Worm (Caenorhabditis elegans): Measurements from ENCODE around the gene srt-67.

The srt-67 gene

DNA sequence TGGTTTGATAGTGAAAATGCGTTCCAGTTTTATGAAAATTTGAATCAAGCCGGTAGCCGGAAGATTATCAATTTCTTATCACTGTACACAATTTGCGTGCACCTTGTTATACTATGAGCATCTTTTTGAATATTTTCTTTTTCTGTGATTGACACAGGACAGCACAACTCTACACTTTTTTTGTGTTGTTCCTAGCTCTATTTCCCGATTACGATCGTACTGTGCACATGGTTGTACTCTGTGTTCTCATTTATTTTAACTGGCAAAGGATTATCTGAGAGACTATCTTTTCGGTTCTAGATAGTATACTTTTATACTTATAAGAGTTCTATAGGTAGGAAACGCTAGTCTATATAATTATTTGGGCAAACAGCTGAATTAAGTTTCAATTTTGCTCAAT lies 14.8 kb upstream of the srt-67 start:
- TF ChIP-seq nhr-232 (tag; optimal IDR thresholded peaks at IDR 0.05) (no peak), ceh-45 (GFP tag; IDR thresholded peaks at IDR 0.05) (no peak), ceh-24 (tag; optimal IDR thresholded peaks at IDR 0.05) (no peak), ceh-14 (tag; optimal IDR thresholded peaks at IDR 0.05) (no peak), zip-5 (tag; optimal IDR thresholded peaks at IDR 0.05) (no peak), odd-2 (tag; optimal IDR thresholded peaks at IDR 0.05) (no peak), lim-6 (tag; optimal IDR thresholded peaks at IDR 0.05) (no peak)

DNA sequence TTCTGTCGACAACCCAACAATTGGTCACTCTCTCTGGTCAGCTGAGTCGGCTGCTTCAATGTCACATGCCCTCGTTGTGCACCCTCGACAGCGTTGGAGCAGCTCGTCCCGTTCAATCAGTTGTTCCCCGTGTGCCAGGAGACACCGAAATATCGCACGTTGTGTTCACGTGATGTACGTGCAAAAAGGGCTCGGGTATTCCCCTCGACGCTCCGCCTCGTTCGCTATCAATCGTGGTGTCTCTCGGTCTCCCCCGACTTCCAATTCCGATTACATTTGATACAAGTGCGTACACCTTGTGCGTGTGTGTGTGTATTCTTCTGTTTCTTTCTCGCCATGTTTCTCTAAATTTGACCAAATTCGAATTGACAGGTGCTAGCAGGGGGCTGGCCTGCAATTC lies 14.2 kb upstream of the srt-67 start:
- TF ChIP-seq ceh-22 (tag; optimal IDR thresholded peaks at IDR 0.05): no peak
- peak; percentile 36 for TF ChIP-seq syd-9 (tag; optimal IDR thresholded peaks at IDR 0.05)
- no peak for TF ChIP-seq hlh-8 (tag; optimal IDR thresholded peaks at IDR 0.05)
- TF ChIP-seq ceh-9 (tag; optimal IDR thresholded peaks at IDR 0.05): no peak
- TF ChIP-seq pha-4 (tag; optimal IDR thresholded peaks at IDR 0.05): no peak
- peak; percentile 94 for TF ChIP-seq hlh-30 (tag; optimal IDR thresholded peaks at IDR 0.05; ENCODE audit: insufficient read depth)
- TF ChIP-seq sox-4 (tag; optimal IDR thresholded peaks at IDR 0.05): no peak
- TF ChIP-seq sdc-2 (tag; optimal IDR thresholded peaks at IDR 0.05): no peak
- TF ChIP-seq rnt-1 (tag; optimal IDR thresholded peaks at IDR 0.05): peak; percentile 75
- TF ChIP-seq unc-86 (tag; optimal IDR thresholded peaks at IDR 0.05): no peak
- no peak for TF ChIP-seq elt-4 (tag; optimal IDR thresholded peaks at IDR 0.05)
- TF ChIP-seq tbx-2 (tag; optimal IDR thresholded peaks at IDR 0.05): peak; percentile 56
- TF ChIP-seq hlh-13 (GFP tag; optimal IDR thresholded peaks at IDR 0.05): no peak
- no peak for TF ChIP-seq ceh-45 (GFP tag; IDR thresholded peaks at IDR 0.05)
- no peak for TF ChIP-seq fkh-6 (tag; optimal IDR thresholded peaks at IDR 0.05)
- no peak for TF ChIP-seq npax-4 (tag; optimal IDR thresholded peaks at IDR 0.05)
- TF ChIP-seq ceh-24 (tag; optimal IDR thresholded peaks at IDR 0.05): no peak
- no peak for TF ChIP-seq lin-11 (tag; optimal IDR thresholded peaks at IDR 0.05)
- no peak for TF ChIP-seq ceh-30 (tag; optimal IDR thresholded peaks at IDR 0.05)
- TF ChIP-seq Y22D7AL.16 (tag; optimal IDR thresholded peaks at IDR 0.05): no peak
- TF ChIP-seq pag-3 (tag; optimal IDR thresholded peaks at IDR 0.05; ENCODE audit: borderline replicate concordance): no peak
- no peak for TF ChIP-seq unc-3 (GFP tag; conservative IDR thresholded peaks at IDR 0.05)
- TF ChIP-seq unc-3 (tag; optimal IDR thresholded peaks at IDR 0.05): no peak
- peak; percentile 51 for TF ChIP-seq ceh-34 (tag; optimal IDR thresholded peaks at IDR 0.05)
- no peak for TF ChIP-seq ceh-6 (GFP tag; optimal IDR thresholded peaks at IDR 0.05)
- peak; percentile 37 for TF ChIP-seq ceh-18 (tag; optimal IDR thresholded peaks at IDR 0.05)
- peak; percentile 4 for TF ChIP-seq pat-9 (tag; optimal IDR thresholded peaks at IDR 0.05)
- no peak for TF ChIP-seq pha-2 (tag; optimal IDR thresholded peaks at IDR 0.05)
- no peak for TF ChIP-seq ceh-2 (tag; optimal IDR thresholded peaks at IDR 0.05)
- no peak for TF ChIP-seq C08G9.2 (tag; optimal IDR thresholded peaks at IDR 0.05)
- no peak for TF ChIP-seq zip-5 (tag; optimal IDR thresholded peaks at IDR 0.05)
- TF ChIP-seq elt-2 (tag; optimal IDR thresholded peaks at IDR 0.05): peak; percentile 58
- TF ChIP-seq ceh-31 (tag; optimal IDR thresholded peaks at IDR 0.05): no peak
- no peak for TF ChIP-seq fax-1 (tag; optimal IDR thresholded peaks at IDR 0.05)
- no peak for TF ChIP-seq ama-1 (optimal IDR thresholded peaks at IDR 0.05)
- no peak for TF ChIP-seq ahr-1 (tag; optimal IDR thresholded peaks at IDR 0.05)
- no peak for TF ChIP-seq nhr-11 (tag; optimal IDR thresholded peaks at IDR 0.05)
- TF ChIP-seq unc-42 (tag; optimal IDR thresholded peaks at IDR 0.05): no peak
- no peak for TF ChIP-seq K09A11.1 (tag; optimal IDR thresholded peaks at IDR 0.05; ENCODE audit: insufficient read depth)
- no peak for TF ChIP-seq ztf-16 (tag; optimal IDR thresholded peaks at IDR 0.05)
- peak; percentile 64 for TF ChIP-seq unc-55 (GFP tag; optimal IDR thresholded peaks at IDR 0.05)
- TF ChIP-seq F13H6.1 (tag; optimal IDR thresholded peaks at IDR 0.05): peak; percentile 6
- no peak for TF ChIP-seq hlh-6 (tag; optimal IDR thresholded peaks at IDR 0.05)
- no peak for TF ChIP-seq dve-1 (tag; optimal IDR thresholded peaks at IDR 0.05)
- TF ChIP-seq pqm-1 (tag; optimal IDR thresholded peaks at IDR 0.05): peak; percentile 53
- TF ChIP-seq K02D7.2 (tag; optimal IDR thresholded peaks at IDR 0.05): no peak
- no peak for TF ChIP-seq ttx-3 (tag; optimal IDR thresholded peaks at IDR 0.05)
- TF ChIP-seq hlh-15 (tag; optimal IDR thresholded peaks at IDR 0.05): no peak
- no peak for TF ChIP-seq lim-6 (tag; optimal IDR thresholded peaks at IDR 0.05)

All from whole organism, late embryonic.